Worm (Caenorhabditis elegans) whole organism, L2 larva: ENCODE measurements around the gene F59A2.5.
A peak's percentile ranks its signal among the peaks of the same experiment; 100 is the strongest.

Experiments used
- R02D3.7 ChIP-seq: fragments of 150-350 bp; optimal IDR thresholded peaks from 2 replicates; lab custom pipeline; 2014; ENCODE audit warnings: missing biosample characterization, missing genetic modification characterization
- Y55F3AM.14 ChIP-seq: fragments of 200-800 bp; sonication (Bioruptor generic); optimal IDR thresholded peaks from 2 replicates; lab custom pipeline; 2018; ENCODE audit warnings: mild to moderate bottlenecking, missing genetic modification characterization, missing compliant biosample characterization
- ZK546.5 ChIP-seq: sonication (generic microtip); optimal IDR thresholded peaks from 2 replicates; lab custom pipeline; 2017; ENCODE audit warnings: missing biosample characterization, missing genetic modification characterization
- alr-1 ChIP-seq: fragments of 150-350 bp; optimal IDR thresholded peaks from 2 replicates; lab custom pipeline; 2014; ENCODE audit warnings: missing biosample characterization, missing genetic modification characterization
- ama-1 ChIP-seq: fragments of 150-350 bp; optimal IDR thresholded peaks from 2 replicates; lab custom pipeline; 2018; ENCODE audit warnings: inconsistent platforms
- blmp-1 ChIP-seq: sonication (generic microtip); optimal IDR thresholded peaks from 2 replicates; lab custom pipeline; 2017; ENCODE audit warnings: missing genetic modification characterization, mild to moderate bottlenecking, missing compliant biosample characterization, antibody characterized with exemption, moderate library complexity; ENCODE audit not compliant: insufficient read depth
- crh-2 ChIP-seq: sonication (generic microtip); optimal IDR thresholded peaks from 2 replicates; lab custom pipeline; 2017; ENCODE audit warnings: missing biosample characterization, missing genetic modification characterization
- dmd-4 ChIP-seq: sonication (generic microtip); optimal IDR thresholded peaks from 2 replicates; lab custom pipeline; 2017; ENCODE audit warnings: missing biosample characterization, missing genetic modification characterization
- egl-27 ChIP-seq: sonication (generic microtip); optimal IDR thresholded peaks from 3 replicates; lab custom pipeline; 2017; ENCODE audit warnings: missing biosample characterization, missing genetic modification reagents, missing genetic modification characterization
- elt-1 ChIP-seq: fragments of 150-350 bp; optimal IDR thresholded peaks from 2 replicates; lab custom pipeline; 2014; ENCODE audit warnings: missing biosample characterization, missing genetic modification characterization
- elt-3 ChIP-seq: sonication (generic microtip); optimal IDR thresholded peaks from 2 replicates; lab custom pipeline; 2017; ENCODE audit warnings: missing biosample characterization, missing genetic modification characterization
- fos-1 ChIP-seq: fragments of 150-350 bp; optimal IDR thresholded peaks from 2 replicates; lab custom pipeline; 2014; ENCODE audit warnings: missing biosample characterization, missing genetic modification characterization
- gmeb-1 ChIP-seq: fragments of 150-350 bp; optimal IDR thresholded peaks from 2 replicates; lab custom pipeline; 2014; ENCODE audit warnings: missing biosample characterization, missing genetic modification characterization
- lin-11 ChIP-seq: fragments of 150-350 bp; sonication (generic microtip); optimal IDR thresholded peaks from 2 replicates; lab custom pipeline; 2014; ENCODE audit warnings: missing biosample characterization, missing genetic modification characterization, inconsistent platforms, mixed read lengths
- lin-13 ChIP-seq: fragments of 150-350 bp; optimal IDR thresholded peaks from 2 replicates; lab custom pipeline; 2014; ENCODE audit warnings: missing biosample characterization, missing genetic modification reagents, missing genetic modification characterization
- lsy-2 ChIP-seq, 2 experiments: fragments of 150-350 bp in 1 of 2; sonication (generic microtip) in 1 of 2; optimal IDR thresholded peaks; 2 replicates each; lab custom pipeline; 2014 to 2017; ENCODE audit warnings: missing biosample characterization in 2 of 2, missing genetic modification characterization in 2 of 2
- mab-5 ChIP-seq: fragments of 150-350 bp; optimal IDR thresholded peaks from 2 replicates; lab custom pipeline; 2014; ENCODE audit warnings: missing biosample characterization, missing genetic modification characterization
- mdl-1 ChIP-seq, 2 experiments: fragments of 150-350 bp in 1 of 2; sonication (generic microtip) in 1 of 2; optimal IDR thresholded peaks; 2 replicates each; lab custom pipeline; 2017; ENCODE audit warnings: missing biosample characterization in 2 of 2, missing genetic modification characterization in 2 of 2
- nhr-12 ChIP-seq: fragments of 150-350 bp; optimal IDR thresholded peaks from 2 replicates; lab custom pipeline; 2014; ENCODE audit warnings: missing biosample characterization, missing genetic modification characterization
- nhr-129 ChIP-seq: fragments of 150-350 bp; optimal IDR thresholded peaks from 2 replicates; lab custom pipeline; 2014; ENCODE audit warnings: missing biosample characterization, missing genetic modification characterization
- nhr-21 ChIP-seq: fragments of 150-350 bp; optimal IDR thresholded peaks from 2 replicates; lab custom pipeline; 2014; ENCODE audit warnings: missing biosample characterization, missing genetic modification characterization
- nhr-25 ChIP-seq: fragments of 150-350 bp; sonication (generic microtip); optimal IDR thresholded peaks from 3 replicates; lab custom pipeline; 2014; ENCODE audit warnings: missing biosample characterization, missing genetic modification characterization
- nhr-6 ChIP-seq: fragments of 150-350 bp; optimal IDR thresholded peaks from 2 replicates; lab custom pipeline; 2014; ENCODE audit warnings: missing biosample characterization, missing genetic modification characterization
- nhr-77 ChIP-seq: fragments of 150-350 bp; optimal IDR thresholded peaks from 2 replicates; lab custom pipeline; 2014; ENCODE audit warnings: missing biosample characterization, missing genetic modification characterization
- skn-1 ChIP-seq: sonication (generic microtip); optimal IDR thresholded peaks from 2 replicates; lab custom pipeline; 2017; ENCODE audit warnings: missing biosample characterization, missing genetic modification characterization
- sma-3 ChIP-seq: sonication (generic microtip); optimal IDR thresholded peaks from 2 replicates; lab custom pipeline; 2016; ENCODE audit warnings: missing genetic modification reagents, missing genetic modification characterization, missing compliant biosample characterization
- snpc-4 ChIP-seq: fragments of 150-350 bp; optimal IDR thresholded peaks from 2 replicates; lab custom pipeline; 2014; ENCODE audit warnings: missing biosample characterization, missing genetic modification characterization
- unc-39 ChIP-seq: fragments of 150-350 bp; optimal IDR thresholded peaks from 2 replicates; lab custom pipeline; 2014; ENCODE audit warnings: missing biosample characterization, missing genetic modification characterization
- unc-55 ChIP-seq: fragments of 150-350 bp; sonication (generic microtip); optimal IDR thresholded peaks from 3 replicates; lab custom pipeline; 2014; ENCODE audit warnings: missing biosample characterization, missing genetic modification reagents, missing genetic modification characterization
- unc-62 ChIP-seq: fragments of 150-350 bp; optimal IDR thresholded peaks from 2 replicates; lab custom pipeline; 2014; ENCODE audit warnings: missing biosample characterization, missing genetic modification reagents, missing genetic modification characterization
- zag-1 ChIP-seq: fragments of 150-350 bp; optimal IDR thresholded peaks from 2 replicates; lab custom pipeline; 2014; ENCODE audit warnings: missing biosample characterization, missing genetic modification characterization
- ztf-11 ChIP-seq: sonication (generic microtip); optimal IDR thresholded peaks from 2 replicates; lab custom pipeline; 2017; ENCODE audit warnings: missing biosample characterization, missing genetic modification characterization
- ztf-4 ChIP-seq: fragments of 150-350 bp; optimal IDR thresholded peaks from 2 replicates; lab custom pipeline; 2014; ENCODE audit warnings: missing biosample characterization, missing genetic modification characterization

Gene F59A2.5

ce11 chrIII:3397678-3398077 is 7.0 kb upstream of the F59A2.5 start, which contains the start of gene clpf-1:
Gene clpf-1, plus strand, starts transcription at chrIII:3397743.
- TF ChIP-seq egl-27 (tag; lab: Kevin White, UChicago) (no peak), lin-13 (peak; percentile 21), nhr-25 (tag; lab: Kevin White, UChicago) (no peak), Y55F3AM.14 (GFP tag; lab: Kevin White, UChicago) (no peak), fos-1 (no peak), R02D3.7 (tag; lab: Kevin White, UChicago) (no peak), ztf-4 (tag; lab: Kevin White, UChicago) (peak; percentile 7), mdl-1 (tag; optimal IDR thresholded peaks at IDR 0.05; lab: Kevin White, UChicago) (no peak), ztf-11 (tag; lab: Kevin White, UChicago) (no peak)

DNA sequence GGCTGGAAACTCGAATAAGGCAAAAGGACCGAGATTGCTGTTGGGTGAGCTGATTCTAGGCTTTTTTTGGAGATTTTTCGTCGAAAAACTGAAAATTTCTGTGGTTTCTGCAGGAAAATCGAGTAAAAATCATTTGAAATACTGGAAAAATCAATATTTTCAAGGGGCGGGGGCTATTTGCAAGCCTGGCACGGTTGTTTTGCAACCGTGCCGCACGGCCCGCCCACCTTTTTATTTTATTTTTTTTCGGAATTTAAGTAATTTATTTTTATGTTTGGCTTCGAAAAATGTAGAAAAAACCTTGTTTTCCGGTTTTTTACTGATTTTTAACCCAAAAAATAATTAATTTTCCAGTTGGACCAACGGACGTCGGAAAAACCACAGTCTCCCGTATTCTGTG is 6.2 kb upstream of the F59A2.5 start:
- no peak for TF ChIP-seq ztf-11 (tag; lab: Kevin White, UChicago)
- TF ChIP-seq unc-55 (GFP tag; lab: Kevin White, UChicago): peak; percentile 31
- no peak for TF ChIP-seq dmd-4 (tag; lab: Kevin White, UChicago)

ce11 chrIII:3400444-3400843 is 4.2 kb upstream of the F59A2.5 start:
- TF ChIP-seq snpc-4 (tag; lab: Kevin White, UChicago): no peak
- TF ChIP-seq mdl-1 (tag; optimal IDR thresholded peaks at IDR 0.05; lab: Kevin White, UChicago): no peak
- TF ChIP-seq lsy-2 (tag; optimal IDR thresholded peaks at IDR 0.05; lab: Kevin White, UChicago): no peak

ce11 chrIII:3405535-3405934 is 872 bp downstream of the F59A2.5 start, which contains the start of gene golg-4:
Gene golg-4, plus strand, starts transcription at chrIII:3405568.
- TF ChIP-seq unc-39 (tag; lab: Kevin White, UChicago) (no peak), elt-1 (no peak), ztf-11 (tag; lab: Kevin White, UChicago) (no peak), dmd-4 (tag; lab: Kevin White, UChicago) (no peak), blmp-1 (tag; lab: Kevin White, UChicago) (no peak), nhr-21 (tag; lab: Kevin White, UChicago) (no peak), gmeb-1 (no peak), nhr-129 (no peak), egl-27 (tag; lab: Kevin White, UChicago) (no peak), unc-62 (GFP tag; lab: Kevin White, UChicago) (no peak), mab-5 (tag; lab: Kevin White, UChicago) (no peak), skn-1 (tag; lab: Kevin White, UChicago) (no peak), Y55F3AM.14 (GFP tag; lab: Kevin White, UChicago) (no peak), alr-1 (tag; lab: Kevin White, UChicago) (no peak), lsy-2 (tag; optimal IDR thresholded peaks at IDR 0.05; lab: Kevin White, UChicago) (no peak), mdl-1 (tag; optimal IDR thresholded peaks at IDR 0.05; lab: Kevin White, UChicago) (no peak), ama-1 (lab: Kevin White, UChicago) (no peak), sma-3 (GFP tag; lab: Kevin White, UChicago) (no peak)

DNA sequence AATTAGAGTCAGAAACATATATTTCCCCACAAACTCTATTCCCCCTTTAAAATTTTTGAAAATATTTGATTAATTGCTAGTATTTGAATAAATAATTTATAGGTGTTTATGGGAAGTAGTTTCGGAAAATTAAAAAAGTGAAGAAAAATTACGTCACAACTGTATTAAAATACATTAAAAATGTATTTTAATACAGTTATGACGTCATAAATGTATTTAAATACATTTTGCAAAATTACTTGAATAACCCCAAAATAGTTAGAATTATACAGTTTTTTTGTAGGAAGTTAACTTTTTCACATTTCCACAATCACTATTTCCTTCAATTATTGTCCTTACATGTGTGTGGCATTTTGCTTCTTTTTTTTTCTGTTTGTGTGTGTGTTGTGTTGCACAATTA is 8.8 kb downstream of the F59A2.5 start:
- TF ChIP-seq nhr-6 (tag; lab: Kevin White, UChicago): no peak
- no peak for TF ChIP-seq R02D3.7 (tag; lab: Kevin White, UChicago)
- TF ChIP-seq unc-55 (GFP tag; lab: Kevin White, UChicago): no peak
- TF ChIP-seq crh-2 (tag; lab: Kevin White, UChicago): no peak
- no peak for TF ChIP-seq ama-1 (lab: Kevin White, UChicago)
- TF ChIP-seq snpc-4 (tag; lab: Kevin White, UChicago): no peak
- no peak for TF ChIP-seq nhr-77 (tag; lab: Kevin White, UChicago)
- TF ChIP-seq lin-11 (tag; lab: Kevin White, UChicago): no peak
- no peak for TF ChIP-seq nhr-12
- TF ChIP-seq elt-3 (tag; lab: Kevin White, UChicago): no peak
- TF ChIP-seq skn-1 (tag; lab: Kevin White, UChicago): no peak
- no peak for TF ChIP-seq zag-1 (tag; lab: Kevin White, UChicago)
- TF ChIP-seq ZK546.5 (tag; lab: Kevin White, UChicago): no peak
